Worm (Caenorhabditis elegans): ENCODE results near the gene rpoa-1.

DNA sequence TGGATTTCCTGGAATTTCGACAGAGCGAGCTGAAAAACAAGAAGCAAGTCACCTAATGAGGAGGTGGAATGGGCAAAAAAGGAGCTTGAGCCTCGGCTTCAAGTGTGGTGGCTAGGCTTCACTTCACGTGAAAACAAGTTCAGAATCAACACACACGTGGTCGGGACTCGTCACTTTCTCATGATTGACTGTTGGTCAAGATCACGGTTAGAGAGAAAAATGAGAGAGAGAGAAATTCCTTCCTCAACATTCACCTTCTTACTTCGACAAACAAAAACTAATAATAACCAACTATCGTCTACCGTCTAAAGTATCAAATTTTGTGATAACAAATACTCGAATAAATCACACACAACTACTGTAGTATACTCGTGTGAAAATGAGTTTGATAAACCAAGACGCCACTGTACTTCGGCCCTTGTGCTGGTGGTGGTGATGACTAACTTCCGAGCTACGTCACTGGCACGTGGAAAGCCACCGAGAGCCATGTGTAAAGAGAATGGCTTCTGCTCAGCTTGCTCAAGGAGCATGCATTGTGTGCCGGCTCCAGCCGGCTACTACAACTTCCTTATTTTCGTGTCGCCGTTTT, 20.9 kb downstream of the rpoa-1 start:
- TF ChIP-seq blmp-1 (tag; optimal IDR thresholded peaks at IDR 0.05) (no peak), lin-13 (tag; optimal IDR thresholded peaks at IDR 0.05) (no peak), ces-1 (GFP tag; optimal IDR thresholded peaks at IDR 0.05) (no peak), snpc-4 (tag; optimal IDR thresholded peaks at IDR 0.05) (no peak), elt-1 (tag; optimal IDR thresholded peaks at IDR 0.05; ENCODE audit: borderline replicate concordance, insufficient read depth) (no peak), ceh-39 (tag; optimal IDR thresholded peaks at IDR 0.05) (no peak)
